Worm (Caenorhabditis elegans) whole organism, young adult: ENCODE measurements around the gene srw-99.

ENCODE experiments used
- B0035.1 ChIP-seq: sonication (generic microtip); optimal IDR thresholded peaks from 2 replicates; lab custom pipeline; 2016; ENCODE audit warnings: missing genetic modification characterization, mild to moderate bottlenecking, missing compliant biosample characterization, missing genotype, missing genetic modification reagents
- F10E7.11 ChIP-seq: sonication (generic microtip); optimal IDR thresholded peaks from 2 replicates; lab custom pipeline; 2017; ENCODE audit warnings: mild to moderate bottlenecking, missing genetic modification characterization, moderate library complexity, missing compliant biosample characterization
- F22D6.2 ChIP-seq: sonication (generic microtip); optimal IDR thresholded peaks from 2 replicates; lab custom pipeline; 2016; ENCODE audit warnings: mild to moderate bottlenecking, missing genetic modification characterization, missing compliant biosample characterization
- F39B2.1 ChIP-seq: fragments of 200-800 bp; sonication (Bioruptor generic); IDR thresholded peaks from 2 replicates; pipeline ENCODE4 v1.3.6; 2022; ENCODE audit warnings: missing genetic modification reagents, missing genetic modification characterization, missing compliant biosample characterization
- F55B11.4 ChIP-seq: sonication (generic microtip); optimal IDR thresholded peaks from 2 replicates; lab custom pipeline; 2016; ENCODE audit warnings: missing compliant biosample characterization, missing genetic modification characterization, borderline replicate concordance; ENCODE audit not compliant: insufficient read depth
- F57A8.1 ChIP-seq: fragments of 200-800 bp; sonication (Bioruptor generic); optimal IDR thresholded peaks from 2 replicates; lab custom pipeline; 2018; ENCODE audit warnings: mild to moderate bottlenecking, missing genetic modification characterization, moderate library complexity, missing compliant biosample characterization
- K11D2.4 ChIP-seq: fragments of 200-800 bp; sonication (Bioruptor generic); IDR thresholded peaks from 2 replicates; pipeline ENCODE4 v1.3.6; 2022; ENCODE audit warnings: missing genetic modification reagents, missing genetic modification characterization, missing compliant biosample characterization
- ZK185.1 ChIP-seq: sonication (generic microtip); optimal IDR thresholded peaks from 2 replicates; lab custom pipeline; 2016; ENCODE audit warnings: mild to moderate bottlenecking, missing genetic modification characterization, missing compliant biosample characterization; ENCODE audit not compliant: poor library complexity, severe bottlenecking
- attf-5 ChIP-seq: fragments of 200-800 bp; sonication (Bioruptor generic); optimal IDR thresholded peaks from 2 replicates; lab custom pipeline; 2018; ENCODE audit warnings: mild to moderate bottlenecking, missing genetic modification characterization, missing compliant biosample characterization
- bed-1 ChIP-seq: fragments of 200-800 bp; sonication (Bioruptor generic); IDR thresholded peaks from 2 replicates; pipeline ENCODE4 v1.3.6; 2022; ENCODE audit warnings: missing genetic modification reagents, missing genetic modification characterization, missing compliant biosample characterization
- bed-2 ChIP-seq: fragments of 200-800 bp; sonication (Bioruptor generic); IDR thresholded peaks from 2 replicates; pipeline ENCODE4 v1.3.6; 2022; ENCODE audit warnings: missing genetic modification reagents, missing genetic modification characterization, missing compliant biosample characterization
- cebp-1 ChIP-seq, 2 experiments: fragments of 200-800 bp in 1 of 2; sonication (Bioruptor generic) in 1 of 2; sonication (generic microtip) in 1 of 2; IDR thresholded peaks in 1 of 2; optimal IDR thresholded peaks in 1 of 2; 2 replicates each; pipeline versions ENCODE4 v1.3.6 to Lab custom; 2017 to 2022; ENCODE audit warnings: missing compliant biosample characterization in 2 of 2, missing genetic modification characterization in 2 of 2, mild to moderate bottlenecking in 1 of 2, missing genetic modification reagents in 1 of 2, moderate library complexity in 1 of 2
- ceh-40 ChIP-seq: fragments of 200-800 bp; sonication (Bioruptor generic); IDR thresholded peaks from 2 replicates; pipeline ENCODE4 v1.3.6; 2022; ENCODE audit warnings: missing genetic modification characterization, missing compliant biosample characterization
- ceh-79 ChIP-seq: sonication (generic microtip); optimal IDR thresholded peaks from 2 replicates; lab custom pipeline; 2017; ENCODE audit warnings: mild to moderate bottlenecking, missing genetic modification characterization, missing compliant biosample characterization
- die-1 ChIP-seq: sonication (generic microtip); optimal IDR thresholded peaks from 2 replicates; lab custom pipeline; 2016; ENCODE audit warnings: missing genotype, mild to moderate bottlenecking, missing genetic modification characterization, missing compliant biosample characterization
- egl-44 ChIP-seq: fragments of 200-800 bp; sonication (Bioruptor generic); IDR thresholded peaks from 2 replicates; pipeline ENCODE4 v1.3.6; 2022; ENCODE audit warnings: missing genetic modification reagents, missing genetic modification characterization, missing compliant biosample characterization
- egrh-3 ChIP-seq: fragments of 200-800 bp; sonication (Bioruptor generic); IDR thresholded peaks from 2 replicates; pipeline ENCODE4 v1.3.6; 2022; ENCODE audit warnings: missing genetic modification reagents, missing genetic modification characterization, missing compliant biosample characterization
- ets-4 ChIP-seq: fragments of 200-800 bp; sonication (Bioruptor generic); optimal IDR thresholded peaks from 2 replicates; lab custom pipeline; 2018; ENCODE audit warnings: mild to moderate bottlenecking, missing genetic modification characterization, missing compliant biosample characterization
- hlh-12 ChIP-seq: sonication (generic microtip); optimal IDR thresholded peaks from 2 replicates; lab custom pipeline; 2016; ENCODE audit warnings: missing genetic modification characterization, missing compliant biosample characterization
- lag-1 ChIP-seq: fragments of 200-800 bp; sonication (Bioruptor generic); IDR thresholded peaks from 2 replicates; pipeline ENCODE4 v1.3.6; 2022; ENCODE audit warnings: missing genetic modification reagents, missing genetic modification characterization, missing compliant biosample characterization
- nhr-120 ChIP-seq: fragments of 200-800 bp; sonication (Bioruptor generic); IDR thresholded peaks from 2 replicates; pipeline ENCODE4 v1.3.6; 2022; ENCODE audit warnings: missing genetic modification characterization, missing compliant biosample characterization
- pbrm-1 ChIP-seq: fragments of 200-800 bp; sonication (Bioruptor generic); IDR thresholded peaks from 2 replicates; pipeline ENCODE4 v1.3.6; 2022; ENCODE audit warnings: missing genetic modification reagents, missing genetic modification characterization, missing compliant biosample characterization
- rpc-1 ChIP-seq, 2 experiments: fragments of 150-350 bp in 1 of 2; sonication (generic microtip) in 1 of 2; optimal IDR thresholded peaks; 2 replicates each; lab custom pipeline; 2014 to 2018; ENCODE audit warnings: missing biosample characterization in 1 of 2, missing genetic modification characterization in 1 of 2, missing genetic modification reagents in 1 of 2, missing genotype in 1 of 2
- sdz-38 ChIP-seq: sonication (generic microtip); optimal IDR thresholded peaks from 2 replicates; lab custom pipeline; 2016; ENCODE audit warnings: missing genotype, missing genetic modification characterization, missing compliant biosample characterization
- snpc-1.1 ChIP-seq: sonication (generic microtip); optimal IDR thresholded peaks from 2 replicates; lab custom pipeline; 2017; ENCODE audit warnings: missing genetic modification characterization, mild to moderate bottlenecking, missing compliant biosample characterization, antibody characterized with exemption, moderate library complexity, missing genotype, missing genetic modification reagents; ENCODE audit not compliant: insufficient read depth
- snpc-1.3 ChIP-seq: sonication (generic microtip); optimal IDR thresholded peaks from 2 replicates; lab custom pipeline; 2017; ENCODE audit warnings: missing genetic modification characterization, mild to moderate bottlenecking, missing compliant biosample characterization, antibody characterized with exemption, moderate library complexity, missing genotype, missing genetic modification reagents; ENCODE audit not compliant: insufficient read depth
- snpc-3.4 ChIP-seq: sonication (generic microtip); optimal IDR thresholded peaks from 2 replicates; lab custom pipeline; 2017; ENCODE audit warnings: missing genetic modification characterization, mild to moderate bottlenecking, missing compliant biosample characterization, antibody characterized with exemption, moderate library complexity, missing genotype, missing genetic modification reagents
- unc-130 ChIP-seq: sonication (generic microtip); optimal IDR thresholded peaks from 2 replicates; lab custom pipeline; 2016; ENCODE audit warnings: missing genetic modification reagents, missing genetic modification characterization, missing compliant biosample characterization
- unc-62 ChIP-seq: fragments of 150-350 bp; optimal IDR thresholded peaks from 2 replicates; lab custom pipeline; 2014; ENCODE audit warnings: missing biosample characterization, missing genetic modification reagents, missing genetic modification characterization
- zim-3 ChIP-seq: sonication (generic microtip); optimal IDR thresholded peaks from 2 replicates; lab custom pipeline; 2017; ENCODE audit warnings: mild to moderate bottlenecking, missing genetic modification characterization, moderate library complexity, missing compliant biosample characterization
- ztf-22 ChIP-seq: fragments of 200-800 bp; sonication (Bioruptor generic); optimal IDR thresholded peaks from 2 replicates; lab custom pipeline; 2018; ENCODE audit warnings: mild to moderate bottlenecking, missing genetic modification characterization, moderate library complexity, missing compliant biosample characterization
- ztf-26 ChIP-seq: sonication (generic microtip); optimal IDR thresholded peaks from 2 replicates; lab custom pipeline; 2017; ENCODE audit warnings: missing genetic modification characterization, missing compliant biosample characterization
- ztf-3 ChIP-seq: fragments of 200-800 bp; sonication (Bioruptor generic); optimal IDR thresholded peaks from 2 replicates; lab custom pipeline; 2018; ENCODE audit warnings: mild to moderate bottlenecking, missing genetic modification characterization, missing compliant biosample characterization

Gene srw-99

ce11 chrV:1668216-1668615 is 40.3 kb upstream of the srw-99 start, which contains the start of gene irld-42:
TSS of gene irld-42 (plus strand) at chrV:1668516.
- no peak for TF ChIP-seq rpc-1 (optimal IDR thresholded peaks at IDR 0.05; lab: Kevin White, UChicago)
- TF ChIP-seq rpc-1 (tag; optimal IDR thresholded peaks at IDR 0.05; lab: Kevin White, UChicago): no peak
- no peak for TF ChIP-seq unc-62 (GFP tag; lab: Kevin White, UChicago)
- no peak for TF ChIP-seq ztf-26 (tag; lab: Kevin White, UChicago)
- no peak for TF ChIP-seq ceh-79 (tag; lab: Kevin White, UChicago)
- TF ChIP-seq nhr-120: no peak
- no peak for TF ChIP-seq lag-1 (GFP tag; lab: Robert Waterston, UW)
- TF ChIP-seq F39B2.1: no peak
- no peak for TF ChIP-seq B0035.1 (tag; lab: Kevin White, UChicago)
- no peak for TF ChIP-seq egl-44 (GFP tag; lab: Robert Waterston, UW)
- no peak for TF ChIP-seq ztf-3
- TF ChIP-seq bed-2 (GFP tag; lab: Robert Waterston, UW): no peak
- no peak for TF ChIP-seq K11D2.4 (GFP tag; lab: Robert Waterston, UW)
- no peak for TF ChIP-seq hlh-12
- no peak for TF ChIP-seq ztf-22
- no peak for TF ChIP-seq egrh-3 (GFP tag; lab: Robert Waterston, UW)
- TF ChIP-seq, all 124 proteins: peak for 0

- TF ChIP-seq snpc-1.3 (tag; lab: Kevin White, UChicago) (no peak), attf-5 (GFP tag; lab: Kevin White, UChicago) (no peak), ZK185.1 (no peak), F57A8.1 (GFP tag; lab: Kevin White, UChicago) (no peak), cebp-1 (GFP tag; IDR thresholded peaks at IDR 0.05; lab: Robert Waterston, UW) (no peak), cebp-1 (tag; optimal IDR thresholded peaks at IDR 0.05; lab: Kevin White, UChicago) (no peak), F22D6.2 (tag; lab: Kevin White, UChicago) (no peak), ets-4 (GFP tag; lab: Kevin White, UChicago) (no peak), snpc-1.1 (tag; lab: Kevin White, UChicago) (no peak), sdz-38 (tag; lab: Kevin White, UChicago) (no peak), F10E7.11 (no peak)
Observed at ce11 chrV:1678228-1678627, 30.3 kb upstream of the srw-99 start, which contains the start of gene srw-98. TSS of gene srw-98 (minus strand) at chrV:1678328.

- TF ChIP-seq rpc-1 (optimal IDR thresholded peaks at IDR 0.05; lab: Kevin White, UChicago) (no peak), rpc-1 (tag; optimal IDR thresholded peaks at IDR 0.05; lab: Kevin White, UChicago) (no peak), bed-1 (GFP tag; lab: Robert Waterston, UW) (no peak), ceh-40 (GFP tag; lab: Robert Waterston, UW) (no peak), unc-130 (GFP tag; lab: Kevin White, UChicago) (no peak), F55B11.4 (no peak), zim-3 (no peak)
Observed at ce11 chrV:1680770-1681169, 27.8 kb upstream of the srw-99 start, which contains the start of gene srw-91. TSS of gene srw-91 (minus strand) at chrV:1680870.

ce11 chrV:1682279-1682678 is 26.3 kb upstream of the srw-99 start, which contains the start of gene srh-3:
TSS of gene srh-3 (plus strand) at chrV:1682579.
- no peak for TF ChIP-seq pbrm-1
- no peak for TF ChIP-seq snpc-3.4 (tag; lab: Kevin White, UChicago)
- no peak for TF ChIP-seq die-1 (tag; lab: Kevin White, UChicago)
- TF ChIP-seq ztf-26 (tag; lab: Kevin White, UChicago): no peak
